Fruit fly (Drosophila melanogaster): ENCODE data around the gene osi.

The osi gene

dm6 chr2L:16843336-16843735 lies 44.4 kb downstream of the osi start:
- TF ChIP-seq h (GFP tag; optimal IDR thresholded peaks at IDR 0.05) (peak; percentile 13), OdsH (GFP tag; optimal IDR thresholded peaks at IDR 0.05) (no peak), foxo (GFP tag; optimal IDR thresholded peaks at IDR 0.05) (peak in 1 of 2 experiments; percentile 6), brk (GFP tag; optimal IDR thresholded peaks at IDR 0.05) (no peak), Rel (GFP tag; optimal IDR thresholded peaks at IDR 0.05) (no peak), Rel (tag; optimal IDR thresholded peaks at IDR 0.05) (no peak), fru (GFP tag; optimal IDR thresholded peaks at IDR 0.05) (peak; percentile 20), Dif (GFP tag; optimal IDR thresholded peaks at IDR 0.05; ENCODE audit: partially characterized antibody) (no peak), ey (GFP tag; optimal IDR thresholded peaks at IDR 0.05) (no peak), Myc (optimal IDR thresholded peaks at IDR 0.05) (no peak)

dm6 chr2L:16842505-16842904 lies 45.3 kb downstream of the osi start:
- TF ChIP-seq woc (GFP tag; optimal IDR thresholded peaks at IDR 0.05) = peak; percentile 47
- peak; percentile 27 for TF ChIP-seq fru (GFP tag; optimal IDR thresholded peaks at IDR 0.05)
- no peak for TF ChIP-seq psq (GFP tag; optimal IDR thresholded peaks at IDR 0.05)
- TF ChIP-seq OdsH (GFP tag; optimal IDR thresholded peaks at IDR 0.05) = peak; percentile 45

dm6 chr2L:16839665-16840064 lies 48.1 kb downstream of the osi start:
- TF ChIP-seq dmrt93B (GFP tag; optimal IDR thresholded peaks at IDR 0.05) (no peak), CG32264 (GFP tag; optimal IDR thresholded peaks at IDR 0.05) (no peak), pan (optimal IDR thresholded peaks at IDR 0.05) (no peak), tai (GFP tag; optimal IDR thresholded peaks at IDR 0.05) (no peak), jim (GFP tag; optimal IDR thresholded peaks at IDR 0.05) (no peak), ey (GFP tag; optimal IDR thresholded peaks at IDR 0.05) (no peak), dl (GFP tag; optimal IDR thresholded peaks at IDR 0.05; ENCODE audit: insufficient read depth in 1 of 2, partially characterized antibody in 2 of 2) (no peak), Hnf4 (GFP tag; optimal IDR thresholded peaks at IDR 0.05) (no peak), Abd-B (GFP tag; optimal IDR thresholded peaks at IDR 0.05) (no peak)

- TF ChIP-seq sv (GFP tag; optimal IDR thresholded peaks at IDR 0.05) (no peak), psq (GFP tag; optimal IDR thresholded peaks at IDR 0.05) (no peak)
These were observed 50.1 kb downstream of the osi start, which contains the start of the genes SclA and SclB for dm6 chr2L:16837672-16838071. SclA (plus strand) TSS chr2L:16837972. SclB (plus strand) TSS chr2L:16837972.

- TF ChIP-seq foxo (GFP tag; optimal IDR thresholded peaks at IDR 0.05) = no peak
- no peak for TF ChIP-seq h (GFP tag; optimal IDR thresholded peaks at IDR 0.05)
- TF ChIP-seq HLH106 (tag; optimal IDR thresholded peaks at IDR 0.05) = no peak
- TF ChIP-seq brk (GFP tag; optimal IDR thresholded peaks at IDR 0.05) = no peak
- no peak for TF ChIP-seq lola (GFP tag; optimal IDR thresholded peaks at IDR 0.05)
- TF ChIP-seq sv (GFP tag; optimal IDR thresholded peaks at IDR 0.05) = no peak
- TF ChIP-seq ey (GFP tag; optimal IDR thresholded peaks at IDR 0.05) = no peak
These were observed 50.6 kb downstream of the osi start, which contains the start of gene Nepl9 for dm6 chr2L:16837158-16837557. Nepl9 (minus strand) TSS chr2L:16837258.
